Fruit fly (Drosophila melanogaster): ENCODE measurements around the gene CG9458.

Gene CG9458

DNA sequence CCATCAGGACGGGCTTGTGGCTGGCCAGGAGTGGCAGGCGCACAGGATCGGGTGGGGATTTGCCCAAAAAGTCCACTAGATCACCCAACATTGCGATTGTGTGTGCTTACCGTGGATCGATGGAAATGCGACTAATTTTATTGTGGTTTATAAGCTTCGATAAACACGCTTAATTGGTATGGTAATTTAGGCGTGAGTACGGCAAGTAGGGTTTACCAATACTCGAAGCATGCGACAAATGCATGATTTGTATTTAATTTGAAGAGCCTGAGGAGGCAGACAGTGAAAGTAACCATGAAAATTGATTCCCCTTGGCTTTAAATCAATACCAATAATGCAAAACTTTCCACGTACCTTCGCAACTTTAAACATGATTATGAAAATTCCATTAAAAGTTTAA lies at the start of gene CG9458:
TSS of gene CG9458 (minus strand) at position 101 of the 400 bp plus-strand sequence.
- TF ChIP-seq noc (tag; optimal IDR thresholded peaks at IDR 0.05), result no peak

DNA sequence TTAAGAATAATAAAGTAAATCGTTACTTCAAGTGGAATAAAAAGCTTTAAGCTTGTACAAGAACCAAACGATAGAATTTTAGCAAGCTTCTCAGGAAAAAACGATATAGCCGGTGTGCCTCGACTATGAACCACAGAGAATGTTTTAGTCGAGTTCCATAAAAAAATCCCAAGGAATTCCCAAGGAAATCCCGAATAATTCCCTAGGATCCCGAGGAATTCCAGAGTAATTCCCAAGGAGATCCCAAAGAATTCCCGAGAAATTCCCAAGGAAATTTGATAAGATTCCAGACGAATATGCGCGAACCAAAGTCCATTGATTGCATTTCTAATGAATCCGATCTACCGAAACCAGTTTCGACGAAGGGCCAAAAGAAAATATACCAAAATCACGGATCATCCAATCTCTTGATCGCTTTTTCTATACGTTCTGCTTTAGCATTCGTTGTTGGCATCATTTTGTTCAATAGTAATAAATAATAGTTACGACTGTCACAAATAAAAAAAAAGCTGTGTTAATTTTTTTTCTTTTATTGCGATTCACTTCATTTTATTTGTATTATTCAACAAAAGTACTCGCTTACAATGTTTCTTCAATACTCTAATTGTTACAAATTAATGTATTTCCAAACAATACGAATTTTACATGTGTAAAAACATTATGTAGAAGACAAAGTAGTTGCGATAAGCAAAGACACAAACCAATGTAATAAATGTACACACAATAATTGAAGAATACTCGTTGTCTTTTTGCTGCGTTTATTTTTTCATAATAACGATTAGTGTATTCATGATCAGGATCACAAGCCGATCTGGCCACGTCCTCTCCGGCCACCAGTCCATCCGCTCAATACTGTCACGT lies 49.1 kb upstream of the CG9458 start:
- no peak for TF ChIP-seq noc (tag; optimal IDR thresholded peaks at IDR 0.05)

DNA sequence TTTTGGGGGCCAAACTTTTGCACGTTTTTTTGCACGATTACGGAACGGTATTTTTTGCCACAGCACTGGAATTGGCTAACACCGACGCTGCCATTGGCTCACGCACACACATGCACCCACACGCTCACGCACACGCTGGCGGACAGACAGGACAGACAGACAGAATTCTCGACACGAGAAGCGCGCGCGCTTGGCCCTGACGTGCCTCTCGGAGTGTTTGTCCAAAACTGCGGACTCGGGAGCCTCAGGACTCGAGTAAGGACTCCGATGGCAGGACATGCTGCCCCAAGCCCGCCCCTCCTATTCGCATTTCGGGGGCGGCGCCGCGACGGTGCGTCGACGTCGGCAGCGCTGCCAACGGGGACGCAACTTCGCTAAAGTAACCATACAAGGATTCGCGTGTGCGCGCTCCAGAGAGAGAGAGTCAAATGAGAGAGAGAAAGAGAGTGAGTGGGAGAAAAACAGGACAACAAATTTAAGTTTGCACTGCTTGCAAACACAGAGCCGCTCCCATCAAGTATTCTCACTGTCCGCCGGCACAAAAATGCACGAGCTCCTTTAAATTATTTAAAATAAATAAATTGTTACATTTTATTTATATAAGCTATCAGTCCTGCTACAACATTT lies 48.3 kb upstream of the CG9458 start, which contains the start of gene Teh1:
TSS of gene Teh1 (minus strand) at position 210 of the 627 bp plus-strand sequence.
- TF ChIP-seq noc (tag; optimal IDR thresholded peaks at IDR 0.05), result no peak

DNA sequence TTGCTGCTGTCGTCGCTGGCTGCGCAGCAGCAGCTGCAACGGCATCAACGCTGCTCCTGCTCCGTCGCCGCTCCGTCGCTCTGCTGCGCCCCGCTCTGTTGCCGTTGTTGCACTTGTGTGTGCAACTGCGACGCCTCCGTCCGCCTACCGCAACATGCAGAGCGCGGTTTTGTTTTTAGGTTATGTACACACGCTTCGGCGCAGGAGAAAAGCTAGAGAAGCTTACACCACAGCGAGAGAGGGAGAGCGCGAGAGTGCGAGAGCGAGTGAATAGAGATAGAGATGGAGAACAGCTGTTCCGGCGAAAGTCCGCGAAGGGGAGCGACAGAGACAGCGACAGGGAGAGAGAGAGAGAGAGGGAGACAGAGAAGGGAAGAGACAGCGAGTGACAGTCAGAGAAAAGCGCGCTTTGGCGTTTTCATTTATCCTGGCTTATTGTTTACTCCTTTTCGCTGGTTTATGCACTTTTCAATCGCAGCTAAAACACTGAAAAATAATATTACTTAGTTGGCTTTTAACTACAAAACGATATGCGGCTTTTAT lies 46.2 kb upstream of the CG9458 start:
- no peak for TF ChIP-seq noc (tag; optimal IDR thresholded peaks at IDR 0.05)

DNA sequence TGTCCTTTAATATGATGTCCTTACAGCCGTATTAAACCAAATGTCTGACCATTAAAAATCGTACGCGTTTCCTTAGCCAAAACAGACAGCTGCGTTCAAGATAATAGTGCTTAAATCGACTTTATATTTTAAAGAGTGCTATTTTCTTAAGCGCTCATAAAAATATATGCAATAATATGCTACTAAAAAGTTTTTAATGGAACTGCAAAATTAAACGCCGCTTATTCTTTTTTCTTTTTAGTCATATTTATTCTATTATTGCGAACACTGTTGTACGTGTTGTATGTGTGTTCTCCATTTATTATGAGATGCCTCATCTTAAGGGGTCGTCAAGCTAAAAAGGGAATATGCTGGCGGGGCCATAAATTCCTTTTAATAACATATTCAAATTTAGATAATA lies 40.9 kb upstream of the CG9458 start:
- TF ChIP-seq noc (tag; optimal IDR thresholded peaks at IDR 0.05), result no peak

DNA sequence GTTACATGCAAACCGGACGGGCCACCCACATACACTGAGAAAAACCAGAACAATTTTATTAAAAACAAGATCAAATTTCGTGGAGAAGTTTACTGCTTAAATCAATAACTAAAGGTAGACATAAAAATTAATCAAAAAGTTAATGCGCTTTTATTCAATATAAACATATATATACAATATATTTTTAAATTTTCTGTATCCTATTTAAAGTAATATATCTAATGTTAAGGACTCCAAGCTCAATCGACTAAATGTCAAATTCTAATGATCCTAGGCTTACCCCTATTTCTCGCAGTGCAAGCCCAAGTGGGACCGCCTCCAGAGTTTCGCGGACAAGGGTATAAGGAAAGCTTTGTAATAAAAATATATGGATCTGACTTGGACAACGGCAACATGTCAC lies 38.1 kb upstream of the CG9458 start:
- TF ChIP-seq noc (tag; optimal IDR thresholded peaks at IDR 0.05), result no peak

DNA sequence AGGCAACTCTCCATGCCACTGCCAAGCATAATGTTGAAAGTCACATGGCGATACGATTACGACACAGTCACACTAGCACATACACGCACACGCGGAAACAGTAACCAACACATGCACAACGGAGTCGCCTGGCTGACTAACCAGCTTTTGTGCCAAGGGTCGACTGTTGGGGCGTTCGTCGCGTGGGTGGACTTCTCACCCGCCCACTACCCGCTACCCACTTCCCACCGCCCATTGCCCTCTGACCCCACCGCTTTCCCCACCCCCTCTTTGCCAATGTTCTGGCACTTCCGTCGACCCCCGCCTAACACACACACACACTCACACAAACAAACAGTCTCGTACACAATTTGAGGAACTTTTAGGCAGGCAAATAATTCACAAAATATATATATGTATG lies 32.0 kb upstream of the CG9458 start:
- no peak for TF ChIP-seq noc (tag; optimal IDR thresholded peaks at IDR 0.05)

DNA sequence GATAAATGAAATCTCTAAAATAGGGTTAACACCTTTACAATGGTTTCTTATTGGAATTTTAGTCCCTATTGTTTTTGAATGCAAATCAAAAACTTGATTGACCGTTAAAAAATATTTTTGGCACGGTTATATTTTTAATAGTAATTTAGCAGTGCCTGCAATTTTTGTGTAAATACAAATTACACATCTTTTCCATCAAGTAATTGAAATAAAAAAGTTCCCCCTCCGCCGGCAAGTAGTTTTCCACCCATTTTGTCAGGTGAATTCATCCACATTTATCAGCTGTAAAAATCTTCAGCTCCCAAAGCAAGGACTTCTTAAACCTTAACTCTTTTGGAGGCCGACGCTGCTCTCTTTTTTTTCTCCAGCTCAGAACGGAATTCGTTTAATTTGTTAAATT lies 4.0 kb upstream of the CG9458 start, which contains the start of gene CG34302:
TSS of gene CG34302 (minus strand) at position 101 of the 400 bp plus-strand sequence.
- no peak for TF ChIP-seq noc (tag; optimal IDR thresholded peaks at IDR 0.05)

DNA sequence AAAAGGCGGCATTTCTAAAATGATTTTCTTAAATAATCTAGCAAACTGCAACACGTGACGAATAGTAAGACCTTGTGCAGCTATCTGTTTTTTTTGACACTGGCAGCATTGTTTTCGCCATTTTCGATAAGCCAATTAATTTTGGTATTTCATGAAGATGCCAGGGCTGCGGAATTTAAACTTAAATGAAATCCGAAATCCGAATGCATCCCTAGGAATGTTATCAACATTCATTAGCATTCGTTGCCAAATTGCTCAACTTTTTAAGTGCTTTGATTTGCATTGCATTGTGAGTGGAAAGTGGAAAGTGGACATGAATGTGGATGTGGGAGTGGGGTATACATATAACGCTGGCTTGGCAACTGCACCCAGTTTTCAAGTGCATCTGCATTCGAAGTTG lies 1.4 kb upstream of the CG9458 start, which contains the start of gene CG42857:
TSS of gene CG42857 (minus strand) at position 101 of the 400 bp plus-strand sequence.
- TF ChIP-seq noc (tag; optimal IDR thresholded peaks at IDR 0.05), result no peak

DNA sequence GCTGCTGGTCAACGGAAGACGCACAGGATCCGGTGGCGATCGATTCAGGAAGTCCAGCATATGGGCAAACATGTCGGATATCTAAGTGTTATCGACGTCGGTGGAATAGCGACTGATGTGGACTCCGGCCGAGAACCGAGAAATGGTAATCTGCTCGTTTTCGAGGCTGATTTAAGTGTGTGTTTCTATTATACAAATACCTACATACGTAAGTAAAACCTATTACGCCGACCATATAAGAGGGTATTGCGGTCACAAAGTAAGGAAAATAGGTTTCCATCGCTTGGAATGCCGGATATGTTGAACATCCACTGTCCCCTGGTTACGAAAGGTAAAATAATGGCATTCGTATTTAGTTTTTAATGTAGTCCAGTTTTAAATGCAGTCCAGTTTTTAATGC lies 1.4 kb downstream of the CG9458 start, which contains the start of gene CG9459:
TSS of gene CG9459 (minus strand) at position 101 of the 400 bp plus-strand sequence.
- TF ChIP-seq noc (tag; optimal IDR thresholded peaks at IDR 0.05), result no peak

DNA sequence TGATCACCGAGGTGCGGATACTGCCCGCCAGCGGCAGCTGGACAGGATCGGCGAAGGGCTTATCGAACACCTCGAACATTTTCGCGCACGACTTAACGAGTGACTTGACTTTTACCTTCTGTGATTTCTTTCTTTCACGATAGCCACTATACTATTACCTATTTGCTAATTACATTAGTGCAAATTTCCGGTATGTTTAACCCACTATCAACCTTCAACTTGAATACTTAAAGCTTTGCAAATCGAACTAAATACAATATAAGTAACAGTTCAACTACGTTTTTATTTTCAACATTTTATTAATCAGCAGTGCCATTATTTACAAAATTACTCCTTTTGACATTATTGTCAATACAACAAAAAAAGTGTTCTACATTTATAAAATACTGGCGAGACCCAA lies 2.8 kb downstream of the CG9458 start, which contains the start of gene CG16904:
TSS of gene CG16904 (minus strand) at position 101 of the 400 bp plus-strand sequence.
- no peak for TF ChIP-seq noc (tag; optimal IDR thresholded peaks at IDR 0.05)

DNA sequence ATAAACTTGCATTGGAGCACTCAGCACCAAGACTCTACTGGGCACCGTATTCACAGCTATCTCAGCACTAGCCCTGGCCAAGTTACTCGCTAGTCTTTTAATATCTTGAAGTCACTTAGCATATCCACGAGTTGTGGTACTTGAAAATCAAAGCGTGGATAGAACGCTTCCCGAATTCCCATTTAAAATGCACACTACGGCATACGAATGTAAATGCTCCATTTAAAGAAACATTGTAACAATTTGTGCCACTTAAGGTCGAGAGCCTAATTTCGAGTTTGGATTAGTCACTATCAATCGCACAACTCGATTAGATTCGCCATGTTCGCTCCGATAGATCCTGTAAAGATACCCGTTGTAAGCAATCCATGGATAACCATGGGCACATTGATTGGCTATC lies 5.8 kb downstream of the CG9458 start, which contains the start of gene eloF:
TSS of gene eloF (plus strand) at position 301 of the 400 bp plus-strand sequence.
- no peak for TF ChIP-seq noc (tag; optimal IDR thresholded peaks at IDR 0.05)

DNA sequence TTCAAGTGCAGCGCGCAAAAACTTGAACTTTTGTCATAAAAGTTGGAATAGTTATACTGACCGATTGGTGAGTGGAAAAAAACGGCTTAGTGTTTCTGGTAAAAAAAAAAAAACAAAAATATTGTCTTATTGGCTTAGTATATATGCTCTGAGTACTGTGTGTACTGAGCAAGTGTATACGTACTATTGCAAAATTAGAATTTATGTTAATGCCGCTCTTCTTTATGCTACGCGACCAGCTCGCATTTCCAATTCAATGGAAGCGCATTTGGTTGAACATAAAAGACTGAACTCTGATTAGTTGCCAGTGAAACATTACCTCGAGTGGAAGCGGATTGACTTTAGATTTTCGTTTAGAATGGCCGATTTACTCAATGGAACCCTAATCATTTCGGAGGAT lies 7.2 kb downstream of the CG9458 start, which contains the start of gene CG8534:
TSS of gene CG8534 (plus strand) at position 301 of the 400 bp plus-strand sequence.
- TF ChIP-seq noc (tag; optimal IDR thresholded peaks at IDR 0.05), result no peak

DNA sequence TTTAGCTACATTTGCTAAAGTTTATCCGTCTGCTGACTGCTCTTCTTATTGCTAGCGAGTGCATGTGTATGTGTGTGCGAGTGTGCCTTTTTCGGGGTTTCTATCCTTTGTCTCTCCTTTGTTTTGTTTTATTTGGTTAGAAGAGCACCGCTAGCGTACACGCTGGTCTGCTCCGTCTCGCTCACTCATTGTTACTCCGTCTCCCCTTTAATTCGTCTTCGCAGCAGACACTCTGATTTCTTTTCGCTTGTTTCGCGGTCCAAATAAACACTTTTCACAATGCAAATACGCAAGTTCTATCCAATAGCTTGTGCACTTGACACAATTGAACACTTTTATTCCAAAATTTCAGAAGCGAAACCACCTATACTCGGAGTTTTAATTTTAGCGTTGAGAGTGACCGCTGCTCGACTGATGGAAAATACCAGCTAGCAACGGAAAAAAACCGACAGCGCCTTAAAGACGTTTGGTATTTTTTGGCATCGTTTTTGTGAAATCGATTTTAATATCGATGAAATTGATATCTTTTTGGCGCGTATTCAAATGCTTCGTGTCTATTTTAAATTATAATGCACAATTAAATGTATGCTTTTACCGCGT lies 10.6 kb downstream of the CG9458 start, which contains the start of gene FBXO11:
TSS of gene FBXO11 (minus strand) at position 423 of the 600 bp plus-strand sequence.
- peak; percentile 52 for TF ChIP-seq noc (tag; optimal IDR thresholded peaks at IDR 0.05)

DNA sequence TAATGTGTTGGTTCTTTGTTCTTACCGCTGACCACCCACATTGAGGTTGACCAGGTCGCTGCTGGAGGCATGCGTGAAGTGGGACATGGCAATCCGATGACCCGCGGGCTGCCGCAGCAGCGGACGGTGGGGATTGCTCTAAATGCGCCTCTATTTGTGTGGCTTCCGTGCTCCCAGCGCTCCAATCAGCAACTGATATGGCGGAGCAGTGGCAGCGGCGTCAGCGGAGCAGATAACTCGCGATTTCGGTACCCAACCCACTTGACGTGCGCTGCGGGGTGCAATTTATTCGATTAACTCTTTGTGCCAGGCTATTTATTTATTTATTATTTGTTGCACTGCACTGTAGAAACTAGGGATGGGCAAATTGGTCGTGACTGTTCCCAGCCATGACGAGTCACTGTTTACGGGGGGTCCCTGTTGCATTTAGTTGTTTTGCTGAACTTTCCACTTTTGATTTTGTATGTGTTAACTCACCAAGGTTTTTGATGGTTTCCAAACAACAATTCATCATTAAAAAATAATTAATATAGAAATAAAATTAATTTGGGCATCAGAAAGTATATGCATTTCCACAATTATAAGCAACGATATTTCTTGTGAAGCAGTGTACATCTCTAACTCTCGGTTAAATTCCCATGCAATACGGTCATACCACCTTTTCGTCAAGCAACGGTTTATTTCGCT lies 18.9 kb downstream of the CG9458 start, which contains the start of the genes CG9467 and CG8526:
TSS of gene CG9467 (minus strand) at position 383 of the 687 bp plus-strand sequence.
TSS of gene CG8526 (plus strand) at position 637 of the 687 bp plus-strand sequence.
- TF ChIP-seq noc (tag; optimal IDR thresholded peaks at IDR 0.05), result no peak

Data from whole organism, larva.